Worm (Caenorhabditis elegans) whole organism, L2 larva: ENCODE data around the gene col-98.
A peak's percentile ranks its signal among the peaks of the same experiment; 100 is the strongest.

Source experiments
- C34F6.9 ChIP-seq: fragments of 150-350 bp; optimal IDR thresholded peaks from 2 replicates; lab custom pipeline; 2014; ENCODE audit warnings: missing biosample characterization, missing genetic modification characterization
- F13H6.1 ChIP-seq: sonication (generic microtip); optimal IDR thresholded peaks from 2 replicates; lab custom pipeline; 2016; ENCODE audit warnings: missing genetic modification characterization, missing compliant biosample characterization
- ZK546.5 ChIP-seq: sonication (generic microtip); optimal IDR thresholded peaks from 2 replicates; lab custom pipeline; 2017; ENCODE audit warnings: missing biosample characterization, missing genetic modification characterization
- alr-1 ChIP-seq: fragments of 150-350 bp; optimal IDR thresholded peaks from 2 replicates; lab custom pipeline; 2014; ENCODE audit warnings: missing biosample characterization, missing genetic modification characterization
- aly-2 ChIP-seq: fragments of 150-350 bp; optimal IDR thresholded peaks from 2 replicates; lab custom pipeline; 2014; ENCODE audit warnings: missing biosample characterization, missing genetic modification characterization
- ama-1 ChIP-seq: fragments of 150-350 bp; optimal IDR thresholded peaks from 2 replicates; lab custom pipeline; 2018; ENCODE audit warnings: inconsistent platforms
- ceh-82 ChIP-seq: fragments of 150-350 bp; optimal IDR thresholded peaks from 2 replicates; lab custom pipeline; 2014; ENCODE audit warnings: missing biosample characterization, missing genetic modification characterization
- crh-2 ChIP-seq: sonication (generic microtip); optimal IDR thresholded peaks from 2 replicates; lab custom pipeline; 2017; ENCODE audit warnings: missing biosample characterization, missing genetic modification characterization
- dmd-4 ChIP-seq: sonication (generic microtip); optimal IDR thresholded peaks from 2 replicates; lab custom pipeline; 2017; ENCODE audit warnings: missing biosample characterization, missing genetic modification characterization
- egl-27 ChIP-seq: sonication (generic microtip); optimal IDR thresholded peaks from 3 replicates; lab custom pipeline; 2017; ENCODE audit warnings: missing biosample characterization, missing genetic modification reagents, missing genetic modification characterization
- elt-1 ChIP-seq: fragments of 150-350 bp; optimal IDR thresholded peaks from 2 replicates; lab custom pipeline; 2014; ENCODE audit warnings: missing biosample characterization, missing genetic modification characterization
- elt-3 ChIP-seq: sonication (generic microtip); optimal IDR thresholded peaks from 2 replicates; lab custom pipeline; 2017; ENCODE audit warnings: missing biosample characterization, missing genetic modification characterization
- fos-1 ChIP-seq: fragments of 150-350 bp; optimal IDR thresholded peaks from 2 replicates; lab custom pipeline; 2014; ENCODE audit warnings: missing biosample characterization, missing genetic modification characterization
- gmeb-1 ChIP-seq: fragments of 150-350 bp; optimal IDR thresholded peaks from 2 replicates; lab custom pipeline; 2014; ENCODE audit warnings: missing biosample characterization, missing genetic modification characterization
- lin-39 ChIP-seq: fragments of 150-350 bp; optimal IDR thresholded peaks from 2 replicates; lab custom pipeline; 2014; ENCODE audit warnings: missing biosample characterization, missing genetic modification reagents, missing genetic modification characterization
- mbf-1 ChIP-seq: sonication (generic microtip); optimal IDR thresholded peaks from 2 replicates; lab custom pipeline; 2017; ENCODE audit warnings: missing biosample characterization, missing genetic modification characterization
- nhr-10 ChIP-seq: sonication (generic microtip); optimal IDR thresholded peaks from 2 replicates; lab custom pipeline; 2017; ENCODE audit warnings: missing biosample characterization, missing genetic modification characterization
- nhr-11 ChIP-seq: fragments of 150-350 bp; optimal IDR thresholded peaks from 2 replicates; lab custom pipeline; 2014; ENCODE audit warnings: missing biosample characterization, missing genetic modification characterization
- nhr-129 ChIP-seq: fragments of 150-350 bp; optimal IDR thresholded peaks from 2 replicates; lab custom pipeline; 2014; ENCODE audit warnings: missing biosample characterization, missing genetic modification characterization
- nhr-23 ChIP-seq: fragments of 150-350 bp; optimal IDR thresholded peaks from 2 replicates; lab custom pipeline; 2014; ENCODE audit warnings: missing biosample characterization, missing genetic modification reagents, missing genetic modification characterization
- nhr-237 ChIP-seq: fragments of 150-350 bp; optimal IDR thresholded peaks from 2 replicates; lab custom pipeline; 2014; ENCODE audit warnings: missing biosample characterization, missing genetic modification characterization
- nhr-6 ChIP-seq: fragments of 150-350 bp; optimal IDR thresholded peaks from 2 replicates; lab custom pipeline; 2014; ENCODE audit warnings: missing biosample characterization, missing genetic modification characterization
- peb-1 ChIP-seq: fragments of 150-350 bp; optimal IDR thresholded peaks from 2 replicates; lab custom pipeline; 2014; ENCODE audit warnings: missing biosample characterization, missing genetic modification characterization
- sem-4 ChIP-seq: fragments of 150-350 bp; optimal IDR thresholded peaks from 2 replicates; lab custom pipeline; 2014; ENCODE audit warnings: missing biosample characterization, missing genetic modification reagents, missing genetic modification characterization
- skn-1 ChIP-seq: sonication (generic microtip); optimal IDR thresholded peaks from 2 replicates; lab custom pipeline; 2017; ENCODE audit warnings: missing biosample characterization, missing genetic modification characterization
- sma-9 ChIP-seq, 2 experiments: fragments of 150-350 bp in 1 of 2; sonication (generic microtip) in 1 of 2; optimal IDR thresholded peaks; 2 replicates each; lab custom pipeline; 2014 to 2016; ENCODE audit warnings: missing genetic modification characterization in 2 of 2, mild to moderate bottlenecking in 1 of 2, missing biosample characterization in 1 of 2, missing compliant biosample characterization in 1 of 2, missing genetic modification reagents in 1 of 2, moderate library complexity in 1 of 2
- snpc-4 ChIP-seq: fragments of 150-350 bp; optimal IDR thresholded peaks from 2 replicates; lab custom pipeline; 2014; ENCODE audit warnings: missing biosample characterization, missing genetic modification characterization
- unc-39 ChIP-seq: fragments of 150-350 bp; optimal IDR thresholded peaks from 2 replicates; lab custom pipeline; 2014; ENCODE audit warnings: missing biosample characterization, missing genetic modification characterization
- unc-55 ChIP-seq: fragments of 150-350 bp; sonication (generic microtip); optimal IDR thresholded peaks from 3 replicates; lab custom pipeline; 2014; ENCODE audit warnings: missing biosample characterization, missing genetic modification reagents, missing genetic modification characterization
- zag-1 ChIP-seq: fragments of 150-350 bp; optimal IDR thresholded peaks from 2 replicates; lab custom pipeline; 2014; ENCODE audit warnings: missing biosample characterization, missing genetic modification characterization
- ztf-1 ChIP-seq: fragments of 200-800 bp; sonication (Bioruptor generic); conservative IDR thresholded peaks from 2 replicates; pipeline ENCODE4 v1.3.6; 2022; ENCODE audit warnings: missing genetic modification characterization, missing compliant biosample characterization
- ztf-11 ChIP-seq: sonication (generic microtip); optimal IDR thresholded peaks from 2 replicates; lab custom pipeline; 2017; ENCODE audit warnings: missing biosample characterization, missing genetic modification characterization
- ztf-4 ChIP-seq: fragments of 150-350 bp; optimal IDR thresholded peaks from 2 replicates; lab custom pipeline; 2014; ENCODE audit warnings: missing biosample characterization, missing genetic modification characterization

col-98 gene

ce11 chrIII:12978473-12979174 lies 40.2 kb upstream of the col-98 start, which contains the start of the genes ubq-2 and frg-1 (continued):
- TF ChIP-seq egl-27 (tag; lab: Kevin White, UChicago) = peak; percentile 61

ce11 chrIII:12980770-12981169 lies 38.0 kb upstream of the col-98 start, which contains the start of gene ZK1010.4:
ZK1010.4 (plus strand) TSS chrIII:12981070.
- TF ChIP-seq unc-39 = no peak
- no peak for TF ChIP-seq sma-9 (GFP tag; optimal IDR thresholded peaks at IDR 0.05; lab: Kevin White, UChicago)
- TF ChIP-seq sma-9 (tag; optimal IDR thresholded peaks at IDR 0.05; lab: Kevin White, UChicago) = no peak
- TF ChIP-seq peb-1 = no peak
- no peak for TF ChIP-seq snpc-4 (tag; lab: Kevin White, UChicago)
- TF ChIP-seq dmd-4 (tag; lab: Kevin White, UChicago) = no peak
- TF ChIP-seq ZK546.5 (tag; lab: Kevin White, UChicago) = no peak
- TF ChIP-seq C34F6.9 (tag; lab: Kevin White, UChicago) = no peak
- no peak for TF ChIP-seq nhr-11
- no peak for TF ChIP-seq aly-2 (tag; lab: Kevin White, UChicago)
- TF ChIP-seq mbf-1 (tag; lab: Kevin White, UChicago) = no peak
- TF ChIP-seq ztf-11 (tag; lab: Kevin White, UChicago) = no peak

- TF ChIP-seq unc-55 (GFP tag; lab: Kevin White, UChicago) = no peak
- no peak for TF ChIP-seq aly-2 (tag; lab: Kevin White, UChicago)
- TF ChIP-seq egl-27 (tag; lab: Kevin White, UChicago) = no peak
- no peak for TF ChIP-seq elt-1 (tag; lab: Kevin White, UChicago)
- TF ChIP-seq nhr-23 = no peak
- no peak for TF ChIP-seq nhr-11
- TF ChIP-seq alr-1 (tag; lab: Kevin White, UChicago) = no peak
- no peak for TF ChIP-seq nhr-10 (tag; lab: Kevin White, UChicago)
- no peak for TF ChIP-seq ama-1 (lab: Kevin White, UChicago)
- no peak for TF ChIP-seq gmeb-1 (tag; lab: Kevin White, UChicago)
- TF ChIP-seq F13H6.1 = no peak
- no peak for TF ChIP-seq dmd-4 (tag; lab: Kevin White, UChicago)
- TF ChIP-seq sem-4 (tag; lab: Kevin White, UChicago) = no peak
Measured at ce11 chrIII:12987418-12987817, 31.4 kb upstream of the col-98 start, which contains the start of gene ZK1010.5. ZK1010.5 (minus strand) TSS chrIII:12987518.

ce11 chrIII:12990997-12991396 lies 27.8 kb upstream of the col-98 start, which contains the start of gene ZK1010.12:
ZK1010.12 (plus strand) TSS chrIII:12991297.
- TF ChIP-seq zag-1 (tag; lab: Kevin White, UChicago) = no peak
- TF ChIP-seq ceh-82 (tag; lab: Kevin White, UChicago) = no peak
- no peak for TF ChIP-seq lin-39 (tag; lab: Kevin White, UChicago)
- no peak for TF ChIP-seq nhr-11
- no peak for TF ChIP-seq unc-39
- no peak for TF ChIP-seq snpc-4 (tag; lab: Kevin White, UChicago)
- no peak for TF ChIP-seq mbf-1 (tag; lab: Kevin White, UChicago)
- TF ChIP-seq ztf-11 (tag; lab: Kevin White, UChicago) = no peak
- no peak for TF ChIP-seq crh-2
- no peak for TF ChIP-seq dmd-4 (tag; lab: Kevin White, UChicago)
- no peak for TF ChIP-seq ama-1 (lab: Kevin White, UChicago)
- no peak for TF ChIP-seq ZK546.5 (tag; lab: Kevin White, UChicago)
- TF ChIP-seq ztf-4 (tag; lab: Kevin White, UChicago) = no peak
- no peak for TF ChIP-seq ztf-1 (GFP tag; lab: Robert Waterston, UW)
- TF ChIP-seq peb-1 = no peak
- TF ChIP-seq elt-3 (tag; lab: Kevin White, UChicago) = no peak
- TF ChIP-seq sem-4 (tag; lab: Kevin White, UChicago) = no peak
- TF ChIP-seq skn-1 (tag; lab: Kevin White, UChicago) = no peak
- no peak for TF ChIP-seq nhr-6 (tag; lab: Kevin White, UChicago)
- no peak for TF ChIP-seq unc-55 (GFP tag; lab: Kevin White, UChicago)

- TF ChIP-seq fos-1 (tag; lab: Kevin White, UChicago) = no peak
- no peak for TF ChIP-seq elt-3 (tag; lab: Kevin White, UChicago)
- no peak for TF ChIP-seq ztf-11 (tag; lab: Kevin White, UChicago)
- no peak for TF ChIP-seq nhr-129 (tag; lab: Kevin White, UChicago)
- no peak for TF ChIP-seq nhr-237 (tag; lab: Kevin White, UChicago)
- TF ChIP-seq, all 48 proteins: peak for 0
Measured at ce11 chrIII:12993055-12993454, 25.8 kb upstream of the col-98 start.
